Worm (Caenorhabditis elegans) whole organism, young adult: Measurements from ENCODE around the gene nhr-256.

Experiments
- K11D2.4 ChIP-seq: fragments of 200-800 bp; sonication (Bioruptor generic); IDR thresholded peaks from 2 replicates; pipeline ENCODE4 v1.3.6; 2022; ENCODE audit warnings: missing genetic modification reagents, missing genetic modification characterization, missing compliant biosample characterization
- aptf-3 ChIP-seq: fragments of 200-800 bp; sonication (Bioruptor generic); IDR thresholded peaks from 2 replicates; pipeline ENCODE4 v1.3.6; 2022; ENCODE audit warnings: missing genetic modification characterization, missing compliant biosample characterization
- bed-2 ChIP-seq: fragments of 200-800 bp; sonication (Bioruptor generic); IDR thresholded peaks from 2 replicates; pipeline ENCODE4 v1.3.6; 2022; ENCODE audit warnings: missing genetic modification reagents, missing genetic modification characterization, missing compliant biosample characterization
- dpff-1 ChIP-seq: sonication (generic microtip); optimal IDR thresholded peaks from 2 replicates; lab custom pipeline; 2017; ENCODE audit warnings: mild to moderate bottlenecking, missing genetic modification characterization, missing compliant biosample characterization
- him-1 ChIP-seq: sonication (generic microtip); optimal IDR thresholded peaks from 2 replicates; lab custom pipeline; 2016; ENCODE audit warnings: missing genotype, missing genetic modification reagents, missing genetic modification characterization, missing compliant biosample characterization
- hmg-20 ChIP-seq: fragments of 200-800 bp; sonication (Bioruptor generic); IDR thresholded peaks from 2 replicates; pipeline ENCODE4 v1.3.6; 2022; ENCODE audit warnings: missing genetic modification reagents, missing genetic modification characterization, missing compliant biosample characterization
- mes-4 ChIP-seq: sonication (generic microtip); optimal IDR thresholded peaks from 2 replicates; lab custom pipeline; 2016; ENCODE audit warnings: missing genotype, missing genetic modification characterization, missing compliant biosample characterization
- rec-8 ChIP-seq, 2 experiments: sonication (generic microtip); optimal IDR thresholded peaks; 2 replicates each; lab custom pipeline; 2016; ENCODE audit warnings: mild to moderate bottlenecking in 2 of 2, missing genetic modification characterization in 2 of 2, missing genetic modification reagents in 2 of 2, missing genotype in 2 of 2, missing biosample characterization in 1 of 2, missing compliant biosample characterization in 1 of 2, moderate library complexity in 1 of 2
- sptf-2 ChIP-seq: fragments of 200-800 bp; sonication (Bioruptor generic); optimal IDR thresholded peaks from 2 replicates; lab custom pipeline; 2018; ENCODE audit warnings: mild to moderate bottlenecking, missing genetic modification characterization, missing compliant biosample characterization
- unc-130 ChIP-seq: sonication (generic microtip); optimal IDR thresholded peaks from 2 replicates; lab custom pipeline; 2016; ENCODE audit warnings: missing genetic modification reagents, missing genetic modification characterization, missing compliant biosample characterization
- ztf-18 ChIP-seq: sonication (generic microtip); optimal IDR thresholded peaks from 2 replicates; lab custom pipeline; 2016; ENCODE audit warnings: missing genotype, mild to moderate bottlenecking, missing genetic modification characterization, missing compliant biosample characterization

DNA sequence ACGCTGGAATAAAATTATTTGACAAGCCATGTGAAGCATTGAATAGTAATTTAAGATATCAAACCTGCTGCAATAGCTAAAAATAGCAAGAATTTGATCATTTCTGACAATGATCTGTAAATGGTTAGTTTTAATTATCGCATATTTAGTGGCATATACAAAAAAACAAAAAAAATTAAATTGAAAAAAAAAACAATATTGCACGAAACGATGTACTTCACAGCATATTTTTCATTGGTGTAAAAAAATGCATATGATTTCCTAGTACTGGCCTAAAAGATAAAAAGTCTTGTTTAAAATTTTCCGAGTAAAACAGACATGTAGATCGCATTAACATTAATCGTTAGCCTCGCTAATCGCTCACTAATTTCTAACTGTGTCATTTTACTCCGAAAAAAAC is 5.5 kb downstream of the nhr-256 start, which contains the start of gene ZK697.8:
- TF ChIP-seq ztf-18 (tag; lab: Kevin White, UChicago) (no peak), rec-8 (tag; optimal IDR thresholded peaks at IDR 0.05; lab: Kevin White, UChicago) (no peak), mes-4 (tag; lab: Kevin White, UChicago) (no peak), aptf-3 (no peak), bed-2 (GFP tag; lab: Robert Waterston, UW) (no peak), unc-130 (GFP tag; lab: Kevin White, UChicago) (no peak), hmg-20 (GFP tag; lab: Robert Waterston, UW) (no peak), sptf-2 (GFP tag; lab: Kevin White, UChicago) (no peak), K11D2.4 (GFP tag; lab: Robert Waterston, UW) (no peak), him-1 (tag; lab: Kevin White, UChicago) (no peak), dpff-1 (tag; lab: Kevin White, UChicago) (no peak)
